Worm (Caenorhabditis elegans) whole organism, young adult: ENCODE measurements around the gene fbxb-99.

Source experiments
- B0019.2 ChIP-seq: fragments of 200-800 bp; sonication (Bioruptor generic); conservative IDR thresholded peaks from 2 replicates; pipeline ENCODE4 v1.3.6; 2022; ENCODE audit warnings: missing genetic modification reagents, missing genetic modification characterization, missing compliant biosample characterization
- D2030.7 ChIP-seq: fragments of 200-800 bp; sonication (Bioruptor generic); IDR thresholded peaks from 2 replicates; pipeline ENCODE4 v1.3.6; 2022; ENCODE audit warnings: missing genetic modification reagents, missing genetic modification characterization, missing compliant biosample characterization
- F33H1.4 ChIP-seq: fragments of 200-800 bp; sonication (Bioruptor generic); IDR thresholded peaks from 2 replicates; pipeline ENCODE4 v1.3.6; 2022; ENCODE audit warnings: missing genetic modification reagents, missing genetic modification characterization, missing compliant biosample characterization
- K11D2.4 ChIP-seq: fragments of 200-800 bp; sonication (Bioruptor generic); IDR thresholded peaks from 2 replicates; pipeline ENCODE4 v1.3.6; 2022; ENCODE audit warnings: missing genetic modification reagents, missing genetic modification characterization, missing compliant biosample characterization
- T07F8.4 ChIP-seq: sonication (generic microtip); optimal IDR thresholded peaks from 2 replicates; lab custom pipeline; 2016; ENCODE audit warnings: mild to moderate bottlenecking, missing genetic modification characterization, moderate library complexity, missing compliant biosample characterization
- Y53G8AR.9 ChIP-seq: fragments of 200-800 bp; sonication (Bioruptor generic); conservative IDR thresholded peaks from 2 replicates; pipeline ENCODE4 v1.3.6; 2022; ENCODE audit warnings: missing genetic modification reagents, missing genetic modification characterization, missing compliant biosample characterization
- atf-7 ChIP-seq: sonication (generic microtip); optimal IDR thresholded peaks from 2 replicates; lab custom pipeline; 2017; ENCODE audit warnings: mild to moderate bottlenecking, missing genetic modification characterization, missing compliant biosample characterization
- attf-5 ChIP-seq: fragments of 200-800 bp; sonication (Bioruptor generic); optimal IDR thresholded peaks from 2 replicates; lab custom pipeline; 2018; ENCODE audit warnings: mild to moderate bottlenecking, missing genetic modification characterization, missing compliant biosample characterization
- bed-1 ChIP-seq: fragments of 200-800 bp; sonication (Bioruptor generic); IDR thresholded peaks from 2 replicates; pipeline ENCODE4 v1.3.6; 2022; ENCODE audit warnings: missing genetic modification reagents, missing genetic modification characterization, missing compliant biosample characterization
- cebp-2 ChIP-seq: fragments of 200-800 bp; sonication (Bioruptor generic); IDR thresholded peaks from 2 replicates; pipeline ENCODE4 v1.3.6; 2022; ENCODE audit warnings: missing genetic modification characterization, missing compliant biosample characterization
- ceh-40 ChIP-seq: fragments of 200-800 bp; sonication (Bioruptor generic); IDR thresholded peaks from 2 replicates; pipeline ENCODE4 v1.3.6; 2022; ENCODE audit warnings: missing genetic modification characterization, missing compliant biosample characterization
- ceh-58 ChIP-seq: fragments of 200-800 bp; sonication (Bioruptor generic); IDR thresholded peaks from 2 replicates; pipeline ENCODE4 v1.3.6; 2022; ENCODE audit warnings: missing genetic modification characterization, missing compliant biosample characterization
- ceh-79 ChIP-seq: sonication (generic microtip); optimal IDR thresholded peaks from 2 replicates; lab custom pipeline; 2017; ENCODE audit warnings: mild to moderate bottlenecking, missing genetic modification characterization, missing compliant biosample characterization
- ceh-91 ChIP-seq: fragments of 200-800 bp; sonication (Bioruptor generic); IDR thresholded peaks from 2 replicates; pipeline ENCODE4 v1.3.6; 2022; ENCODE audit warnings: missing genetic modification reagents, missing genetic modification characterization, missing compliant biosample characterization
- dpl-1 ChIP-seq: fragments of 150-350 bp; optimal IDR thresholded peaks from 2 replicates; lab custom pipeline; 2014; ENCODE audit warnings: missing biosample characterization, missing genetic modification reagents, missing genetic modification characterization
- efl-1 ChIP-seq: fragments of 150-350 bp; optimal IDR thresholded peaks from 2 replicates; lab custom pipeline; 2014; ENCODE audit warnings: missing biosample characterization, missing genetic modification reagents, missing genetic modification characterization
- egl-18 ChIP-seq: fragments of 200-800 bp; sonication (Bioruptor generic); IDR thresholded peaks from 2 replicates; pipeline ENCODE4 v1.3.6; 2022; ENCODE audit warnings: missing genetic modification reagents, missing genetic modification characterization, missing compliant biosample characterization
- ekl-4 ChIP-seq: fragments of 200-800 bp; sonication (Bioruptor generic); IDR thresholded peaks from 2 replicates; pipeline ENCODE4 v1.3.6; 2022; ENCODE audit warnings: missing genetic modification reagents, missing genetic modification characterization, missing compliant biosample characterization
- him-1 ChIP-seq: sonication (generic microtip); optimal IDR thresholded peaks from 2 replicates; lab custom pipeline; 2016; ENCODE audit warnings: missing genotype, missing genetic modification reagents, missing genetic modification characterization, missing compliant biosample characterization
- hlh-12 ChIP-seq: sonication (generic microtip); optimal IDR thresholded peaks from 2 replicates; lab custom pipeline; 2016; ENCODE audit warnings: missing genetic modification characterization, missing compliant biosample characterization
- hmg-20 ChIP-seq: fragments of 200-800 bp; sonication (Bioruptor generic); IDR thresholded peaks from 2 replicates; pipeline ENCODE4 v1.3.6; 2022; ENCODE audit warnings: missing genetic modification reagents, missing genetic modification characterization, missing compliant biosample characterization
- hsf-1 ChIP-seq: fragments of 200-800 bp; sonication (Bioruptor generic); IDR thresholded peaks from 2 replicates; pipeline ENCODE4 v1.3.6; 2022; ENCODE audit warnings: missing genetic modification reagents, missing genetic modification characterization, missing compliant biosample characterization
- lag-1 ChIP-seq: fragments of 200-800 bp; sonication (Bioruptor generic); IDR thresholded peaks from 2 replicates; pipeline ENCODE4 v1.3.6; 2022; ENCODE audit warnings: missing genetic modification reagents, missing genetic modification characterization, missing compliant biosample characterization
- let-526 ChIP-seq: fragments of 200-800 bp; sonication (Bioruptor generic); IDR thresholded peaks from 2 replicates; pipeline ENCODE4 v1.3.6; 2022; ENCODE audit warnings: missing genetic modification reagents, missing genetic modification characterization, missing compliant biosample characterization
- let-607 ChIP-seq, 2 experiments: fragments of 200-800 bp in 1 of 2; sonication (Bioruptor generic) in 1 of 2; sonication (generic microtip) in 1 of 2; optimal IDR thresholded peaks; 2 replicates each; lab custom pipeline; 2016 to 2018; ENCODE audit warnings: mild to moderate bottlenecking in 2 of 2, missing compliant biosample characterization in 2 of 2, missing genetic modification characterization in 2 of 2, moderate library complexity in 2 of 2, missing genotype in 1 of 2
- lin-35 ChIP-seq, 3 experiments: fragments of 150-350 bp in 2 of 3; sonication (generic microtip) in 1 of 3; optimal IDR thresholded peaks; 2 replicates each; lab custom pipeline; 2014 to 2018; ENCODE audit warnings: missing biosample characterization in 3 of 3, missing genetic modification characterization in 3 of 3, missing genetic modification reagents in 3 of 3
- lsl-1 ChIP-seq: fragments of 200-800 bp; sonication (Bioruptor generic); optimal IDR thresholded peaks from 2 replicates; lab custom pipeline; 2018; ENCODE audit warnings: mild to moderate bottlenecking, missing genetic modification characterization, moderate library complexity, missing compliant biosample characterization
- lsy-27 ChIP-seq: sonication (generic microtip); optimal IDR thresholded peaks from 2 replicates; lab custom pipeline; 2017; ENCODE audit warnings: missing genetic modification characterization, mild to moderate bottlenecking, missing compliant biosample characterization, antibody characterized with exemption, missing genotype, borderline replicate concordance; ENCODE audit not compliant: insufficient read depth
- madf-3 ChIP-seq: fragments of 200-800 bp; sonication (Bioruptor generic); IDR thresholded peaks from 2 replicates; pipeline ENCODE4 v1.3.6; 2022; ENCODE audit warnings: missing genetic modification reagents, missing genetic modification characterization, missing compliant biosample characterization
- madf-6 ChIP-seq: fragments of 200-800 bp; sonication (Bioruptor generic); IDR thresholded peaks from 2 replicates; pipeline ENCODE4 v1.3.6; 2022; ENCODE audit warnings: missing genetic modification reagents, missing genetic modification characterization, missing compliant biosample characterization
- madf-8 ChIP-seq: fragments of 200-800 bp; sonication (Bioruptor generic); conservative IDR thresholded peaks from 2 replicates; pipeline ENCODE4 v1.3.6; 2022; ENCODE audit warnings: missing genetic modification reagents, missing genetic modification characterization, missing compliant biosample characterization
- mcd-1 ChIP-seq: fragments of 200-800 bp; sonication (Bioruptor generic); IDR thresholded peaks from 2 replicates; pipeline ENCODE4 v1.3.6; 2022; ENCODE audit warnings: missing genetic modification reagents, missing genetic modification characterization, missing compliant biosample characterization
- mes-4 ChIP-seq: sonication (generic microtip); optimal IDR thresholded peaks from 2 replicates; lab custom pipeline; 2016; ENCODE audit warnings: missing genotype, missing genetic modification characterization, missing compliant biosample characterization
- nfya-2 ChIP-seq: fragments of 200-800 bp; sonication (Bioruptor generic); IDR thresholded peaks from 2 replicates; pipeline ENCODE4 v1.3.6; 2022; ENCODE audit warnings: missing genetic modification reagents, missing genetic modification characterization, missing compliant biosample characterization
- nfyb-1 ChIP-seq: fragments of 200-800 bp; sonication (Bioruptor generic); IDR thresholded peaks from 2 replicates; pipeline ENCODE4 v1.3.6; 2022; ENCODE audit warnings: missing genetic modification reagents, missing genetic modification characterization, missing compliant biosample characterization
- nhr-179 ChIP-seq: sonication (generic microtip); optimal IDR thresholded peaks from 2 replicates; lab custom pipeline; 2016; ENCODE audit warnings: mild to moderate bottlenecking, missing genetic modification characterization, missing compliant biosample characterization
- nhr-27 ChIP-seq: fragments of 200-800 bp; sonication (Bioruptor generic); optimal IDR thresholded peaks from 2 replicates; lab custom pipeline; 2018; ENCODE audit warnings: mild to moderate bottlenecking, missing genetic modification characterization, moderate library complexity, missing compliant biosample characterization
- nhr-80 ChIP-seq: sonication (generic microtip); optimal IDR thresholded peaks from 2 replicates; lab custom pipeline; 2016; ENCODE audit warnings: missing genetic modification characterization, missing compliant biosample characterization
- rcor-1 ChIP-seq: fragments of 200-800 bp; sonication (Bioruptor generic); IDR thresholded peaks from 2 replicates; pipeline ENCODE4 v1.3.6; 2022; ENCODE audit warnings: missing genetic modification reagents, missing genetic modification characterization, missing compliant biosample characterization
- rec-8 ChIP-seq, 2 experiments: sonication (generic microtip); optimal IDR thresholded peaks; 2 replicates each; lab custom pipeline; 2016; ENCODE audit warnings: mild to moderate bottlenecking in 2 of 2, missing genetic modification characterization in 2 of 2, missing genetic modification reagents in 2 of 2, missing genotype in 2 of 2, missing biosample characterization in 1 of 2, missing compliant biosample characterization in 1 of 2, moderate library complexity in 1 of 2
- snpc-1.1 ChIP-seq: sonication (generic microtip); optimal IDR thresholded peaks from 2 replicates; lab custom pipeline; 2017; ENCODE audit warnings: missing genetic modification characterization, mild to moderate bottlenecking, missing compliant biosample characterization, antibody characterized with exemption, moderate library complexity, missing genotype, missing genetic modification reagents; ENCODE audit not compliant: insufficient read depth
- snpc-1.3 ChIP-seq: sonication (generic microtip); optimal IDR thresholded peaks from 2 replicates; lab custom pipeline; 2017; ENCODE audit warnings: missing genetic modification characterization, mild to moderate bottlenecking, missing compliant biosample characterization, antibody characterized with exemption, moderate library complexity, missing genotype, missing genetic modification reagents; ENCODE audit not compliant: insufficient read depth
- snpc-4 ChIP-seq, 5 experiments: fragments of 150-350 bp in 1 of 5; sonication (generic microtip) in 4 of 5; optimal IDR thresholded peaks; 2 replicates each; lab custom pipeline; 2014 to 2018; ENCODE audit warnings: missing genetic modification characterization in 5 of 5, missing biosample characterization in 3 of 5, antibody characterized with exemption in 2 of 5, mild to moderate bottlenecking in 2 of 5, missing compliant biosample characterization in 2 of 5, missing genotype in 2 of 5, moderate library complexity in 2 of 5, missing genetic modification reagents in 1 of 5
- somi-1 ChIP-seq: fragments of 200-800 bp; sonication (Bioruptor generic); optimal IDR thresholded peaks from 2 replicates; lab custom pipeline; 2018; ENCODE audit warnings: mild to moderate bottlenecking, missing genetic modification characterization, missing compliant biosample characterization
- tbp1 ChIP-seq: fragments of 200-800 bp; sonication (Bioruptor generic); optimal IDR thresholded peaks from 2 replicates; lab custom pipeline; 2018; ENCODE audit warnings: mild to moderate bottlenecking, missing genetic modification characterization, missing compliant biosample characterization
- tbx-9 ChIP-seq: sonication (generic microtip); optimal IDR thresholded peaks from 2 replicates; lab custom pipeline; 2016; ENCODE audit warnings: borderline replicate concordance, missing genetic modification characterization, inconsistent platforms, missing compliant biosample characterization
- tlf-1 ChIP-seq: fragments of 200-800 bp; sonication (Bioruptor generic); optimal IDR thresholded peaks from 2 replicates; lab custom pipeline; 2018; ENCODE audit warnings: mild to moderate bottlenecking, missing genetic modification characterization, missing compliant biosample characterization
- unc-62 ChIP-seq: fragments of 150-350 bp; optimal IDR thresholded peaks from 2 replicates; lab custom pipeline; 2014; ENCODE audit warnings: missing biosample characterization, missing genetic modification reagents, missing genetic modification characterization
- xnd-1 ChIP-seq: sonication (generic microtip); optimal IDR thresholded peaks from 2 replicates; lab custom pipeline; 2016; ENCODE audit warnings: missing genotype, missing genetic modification reagents, missing genetic modification characterization, missing compliant biosample characterization
- ztf-3 ChIP-seq: fragments of 200-800 bp; sonication (Bioruptor generic); optimal IDR thresholded peaks from 2 replicates; lab custom pipeline; 2018; ENCODE audit warnings: mild to moderate bottlenecking, missing genetic modification characterization, missing compliant biosample characterization

fbxb-99 gene

DNA sequence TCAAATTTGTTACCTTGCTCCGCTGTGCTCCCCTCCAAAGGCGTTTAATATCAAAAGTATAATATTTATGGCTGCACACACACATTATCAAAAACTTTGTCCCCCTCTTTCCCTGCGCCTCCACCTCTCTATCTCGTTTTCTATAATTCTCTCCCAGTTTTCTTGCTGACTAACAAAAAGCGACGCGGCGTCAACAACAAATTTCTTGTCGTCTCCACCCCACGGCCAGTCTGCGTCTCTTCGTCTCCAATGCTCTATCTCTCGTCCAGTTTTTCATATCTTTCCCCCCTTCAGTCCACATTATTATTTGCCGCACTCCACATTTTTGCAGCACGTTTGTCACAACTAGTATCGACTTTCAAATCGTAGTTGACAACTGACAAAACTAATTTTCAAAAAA is 17.3 kb upstream of the fbxb-99 start (continued):
- TF ChIP-seq atf-7 (tag; lab: Kevin White, UChicago) (no peak), tbp1 (no peak), ekl-4 (GFP tag; lab: Robert Waterston, UW) (no peak), hmg-20 (GFP tag; lab: Robert Waterston, UW) (no peak), ceh-40 (GFP tag; lab: Robert Waterston, UW) (no peak), dpl-1 (no peak), somi-1 (GFP tag; lab: Kevin White, UChicago) (no peak), snpc-1.1 (no peak), ceh-58 (GFP tag; lab: Robert Waterston, UW) (no peak), let-607 (tag; optimal IDR thresholded peaks at IDR 0.05; lab: Kevin White, UChicago) (no peak), tbx-9 (tag; lab: Kevin White, UChicago) (no peak), nfyb-1 (GFP tag; lab: Robert Waterston, UW) (no peak), lag-1 (GFP tag; lab: Robert Waterston, UW) (no peak), unc-62 (GFP tag; lab: Kevin White, UChicago) (no peak), let-526 (no peak), rec-8 (tag; optimal IDR thresholded peaks at IDR 0.05; lab: Kevin White, UChicago) (no peak), ztf-3 (GFP tag; lab: Kevin White, UChicago) (no peak), nhr-179 (tag; lab: Kevin White, UChicago) (no peak), bed-1 (GFP tag; lab: Robert Waterston, UW) (no peak), rcor-1 (GFP tag; lab: Robert Waterston, UW) (no peak), nhr-80 (tag; lab: Kevin White, UChicago) (peak; percentile 87), hlh-12 (tag; lab: Kevin White, UChicago) (no peak), tlf-1 (no peak), cebp-2 (GFP tag; lab: Robert Waterston, UW) (no peak), snpc-4 (GFP tag; optimal IDR thresholded peaks at IDR 0.05; lab: Kevin White, UChicago) (no peak), snpc-4 (tag; optimal IDR thresholded peaks at IDR 0.05; lab: Kevin White, UChicago) (peak in 1 of 4 experiments; percentile 33), hsf-1 (no peak), mes-4 (tag; lab: Kevin White, UChicago) (no peak), nfya-2 (GFP tag; lab: Robert Waterston, UW) (no peak), Y53G8AR.9 (no peak), snpc-1.3 (tag; lab: Kevin White, UChicago) (no peak), nhr-27 (no peak), attf-5 (GFP tag; lab: Kevin White, UChicago) (peak; percentile 38), efl-1 (GFP tag; lab: Kevin White, UChicago) (no peak), mcd-1 (GFP tag; lab: Robert Waterston, UW) (0 out of 2 replicates have a peak, but pooled peaks have one; percentile 30), madf-3 (GFP tag; lab: Robert Waterston, UW) (no peak), B0019.2 (GFP tag; lab: Robert Waterston, UW) (no peak), lin-35 (GFP tag; optimal IDR thresholded peaks at IDR 0.05; lab: Kevin White, UChicago) (no peak), T07F8.4 (tag; lab: Kevin White, UChicago) (no peak), K11D2.4 (no peak)

ce11 chrII:3808643-3809042 is 15.4 kb upstream of the fbxb-99 start:
- TF ChIP-seq lsl-1 (peak; percentile 95), xnd-1 (tag; lab: Kevin White, UChicago) (peak; percentile 98), ceh-79 (tag; lab: Kevin White, UChicago) (no peak), F33H1.4 (GFP tag; lab: Robert Waterston, UW) (peak; percentile 52), lsy-27 (tag; lab: Kevin White, UChicago) (no peak), him-1 (tag; lab: Kevin White, UChicago) (peak; percentile 33), D2030.7 (GFP tag; lab: Robert Waterston, UW) (peak; percentile 32; the same call in 1 of the 2 replicates), egl-18 (no peak), madf-6 (GFP tag; lab: Robert Waterston, UW) (peak; percentile 93), ceh-91 (GFP tag; lab: Robert Waterston, UW) (peak; percentile 61; the same call in 1 of the 2 replicates), madf-8 (peak; percentile 79)
